Fruit fly (Drosophila melanogaster) whole organism, prepupa: ENCODE results near the gene ppk28.

Experiments used
- CG11902 ChIP-seq: fragments of 200-800 bp; sonication (Bioruptor generic); optimal IDR thresholded peaks from 3 replicates; lab custom pipeline; 2016; ENCODE audit warnings: missing biosample characterization, missing genetic modification characterization
- CG7368 ChIP-seq: fragments of 200-800 bp; sonication (Bioruptor generic); optimal IDR thresholded peaks from 3 replicates; lab custom pipeline; 2016; ENCODE audit warnings: missing biosample characterization, missing genetic modification characterization
- Sox15 ChIP-seq: fragments of 200-800 bp; sonication (Bioruptor generic); optimal IDR thresholded peaks from 3 replicates; lab custom pipeline; 2016; ENCODE audit warnings: missing biosample characterization, missing genetic modification characterization
- eg ChIP-seq: fragments of 200-800 bp; sonication (Bioruptor generic); IDR thresholded peaks from 3 replicates; pipeline ENCODE4 v1.3.6; 2022; ENCODE audit warnings: missing biosample characterization, missing genetic modification characterization

- TF ChIP-seq eg (GFP tag; lab: Robert Waterston, UW) (no peak), Sox15 (GFP tag; lab: Kevin White, UChicago) (no peak), CG11902 (no peak), CG7368 (no peak)
Measured at dm6 chrX:16818186-16818585, 12.3 kb downstream of the ppk28 start.
